Worm (Caenorhabditis elegans) whole organism, L4/young adult: ENCODE data around the gene era-1.

ENCODE experiments used
- W03F9.2 ChIP-seq: fragments of 150-350 bp; optimal IDR thresholded peaks from 2 replicates; lab custom pipeline; 2014; ENCODE audit warnings: missing biosample characterization, missing genetic modification characterization
- dao-5 ChIP-seq: sonication (generic microtip); optimal IDR thresholded peaks from 2 replicates; lab custom pipeline; 2016; ENCODE audit warnings: missing genotype, missing genetic modification characterization, moderate library complexity, missing compliant biosample characterization
- him-1 ChIP-seq: sonication (generic microtip); optimal IDR thresholded peaks from 2 replicates; lab custom pipeline; 2016; ENCODE audit warnings: missing genotype, missing genetic modification reagents, missing genetic modification characterization, missing compliant biosample characterization

DNA sequence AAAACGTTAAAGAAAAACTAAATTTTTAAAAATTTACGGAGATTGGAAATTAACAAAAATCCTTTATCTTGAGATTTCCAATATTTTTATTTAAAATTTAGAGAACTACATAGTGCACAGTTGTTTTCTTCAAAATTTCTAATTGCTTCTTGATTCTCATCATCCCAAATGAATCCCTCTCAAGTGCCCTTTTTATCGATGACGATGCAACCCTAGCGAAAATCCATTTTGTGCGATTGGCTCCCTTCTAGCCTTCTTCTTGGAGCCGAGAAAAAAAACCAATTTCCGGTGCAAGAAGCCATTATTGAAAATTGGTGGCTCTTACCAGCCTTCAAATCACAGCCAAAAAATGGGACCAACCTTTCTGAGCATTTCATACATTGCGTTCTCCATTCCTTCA lies 40.4 kb upstream of the era-1 start:
- TF ChIP-seq him-1 (no peak), dao-5 (tag; lab: Kevin White, UChicago) (no peak), W03F9.2 (tag; lab: Kevin White, UChicago) (no peak)
